Worm (Caenorhabditis elegans) whole organism, midembryonic: ENCODE measurements around the gene Y55F3BL.4.
A peak's percentile ranks its signal among the peaks of the same experiment; 100 is the strongest.

Source experiments
- T22C8.4 ChIP-seq: fragments of 200-800 bp; sonication (Bioruptor generic); IDR thresholded peaks from 2 replicates; pipeline ENCODE4 v1.3.6; 2022; ENCODE audit warnings: missing genetic modification characterization, missing compliant biosample characterization
- cog-1 ChIP-seq: sonication (generic microtip); optimal IDR thresholded peaks from 2 replicates; lab custom pipeline; 2016; ENCODE audit warnings: missing genetic modification characterization, missing compliant biosample characterization
- flt-1 ChIP-seq: fragments of 200-800 bp; sonication (Bioruptor generic); IDR thresholded peaks from 2 replicates; pipeline ENCODE4 v1.3.6; 2022; ENCODE audit warnings: missing genetic modification characterization, missing compliant biosample characterization
- klf-2 ChIP-seq: fragments of 200-800 bp; sonication (Bioruptor generic); conservative IDR thresholded peaks from 2 replicates; pipeline ENCODE4 v1.3.6; 2022; ENCODE audit warnings: missing genetic modification reagents, missing genetic modification characterization, missing compliant biosample characterization
- med-1 ChIP-seq: sonication (generic microtip); optimal IDR thresholded peaks from 2 replicates; lab custom pipeline; 2017; ENCODE audit warnings: missing genetic modification characterization, mild to moderate bottlenecking, missing compliant biosample characterization, antibody characterized with exemption, missing genetic modification reagents; ENCODE audit not compliant: insufficient read depth
- ref-1 ChIP-seq: fragments of 200-800 bp; sonication (Bioruptor generic); conservative IDR thresholded peaks from 2 replicates; pipeline ENCODE4 v1.3.6; 2022; ENCODE audit warnings: missing genetic modification reagents, missing genetic modification characterization, missing compliant biosample characterization
- tab-1 ChIP-seq: fragments of 200-800 bp; sonication (Bioruptor generic); IDR thresholded peaks from 2 replicates; pipeline ENCODE4 v1.3.6; 2022; ENCODE audit warnings: missing genetic modification characterization, missing compliant biosample characterization
- ztf-23 ChIP-seq: fragments of 200-800 bp; sonication (Bioruptor generic); IDR thresholded peaks from 2 replicates; pipeline ENCODE4 v1.3.6; 2022; ENCODE audit warnings: missing genetic modification reagents, missing genetic modification characterization, missing compliant biosample characterization
- ztf-29 ChIP-seq: fragments of 200-800 bp; sonication (Bioruptor generic); IDR thresholded peaks from 2 replicates; pipeline ENCODE4 v1.3.6; 2022; ENCODE audit warnings: missing genetic modification reagents, missing genetic modification characterization, missing compliant biosample characterization

Gene Y55F3BL.4

DNA sequence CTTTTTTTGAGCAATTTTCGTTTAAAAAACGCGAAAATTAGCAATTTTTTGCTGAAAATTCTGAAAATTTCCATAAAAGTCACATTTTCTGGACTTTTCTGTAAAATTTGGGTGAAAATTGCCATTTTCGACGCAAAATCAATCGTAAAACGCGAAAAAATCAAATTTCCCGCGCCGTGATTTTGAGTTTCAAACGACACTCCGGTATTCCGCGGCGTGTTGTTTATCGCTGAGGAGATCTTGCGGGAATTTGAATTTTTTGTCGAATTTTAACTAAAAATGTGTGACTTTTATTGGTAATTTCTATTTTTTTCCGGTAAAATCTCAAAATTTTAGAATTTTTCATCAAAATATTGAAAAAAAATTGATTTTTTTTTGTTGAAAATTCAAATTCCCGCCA, 3.7 kb upstream of the Y55F3BL.4 start:
- TF ChIP-seq T22C8.4 (GFP tag; lab: Robert Waterston, UW) (no peak), klf-2 (GFP tag; lab: Robert Waterston, UW) (no peak), med-1 (GFP tag; lab: Kevin White, UChicago) (no peak), cog-1 (no peak), flt-1 (GFP tag; lab: Robert Waterston, UW) (no peak), ztf-23 (no peak), ztf-29 (GFP tag; lab: Robert Waterston, UW) (no peak), tab-1 (no peak), ref-1 (GFP tag; lab: Robert Waterston, UW) (no peak)

DNA sequence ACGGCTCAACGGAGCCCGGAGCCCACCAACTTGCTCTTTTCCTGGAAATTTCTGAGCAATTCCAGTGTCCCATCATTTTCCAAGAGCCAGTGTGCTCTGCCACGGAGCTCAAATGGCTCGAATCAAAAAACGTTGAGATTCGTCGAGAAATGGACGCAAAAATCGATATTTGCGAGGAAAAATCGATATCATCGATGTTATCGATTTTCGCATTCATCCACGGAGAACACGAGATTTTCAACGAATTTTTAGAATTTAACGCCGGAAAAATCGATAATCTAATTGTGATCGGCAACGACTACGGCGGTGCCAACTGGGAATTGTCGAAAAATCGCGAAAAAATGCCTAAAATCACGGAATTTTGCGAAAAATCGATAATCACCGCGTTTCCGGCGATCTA, 791 bp downstream of the Y55F3BL.4 start:
- TF ChIP-seq T22C8.4 (GFP tag; lab: Robert Waterston, UW) (peak; percentile 59), med-1 (GFP tag; lab: Kevin White, UChicago) (no peak)

DNA sequence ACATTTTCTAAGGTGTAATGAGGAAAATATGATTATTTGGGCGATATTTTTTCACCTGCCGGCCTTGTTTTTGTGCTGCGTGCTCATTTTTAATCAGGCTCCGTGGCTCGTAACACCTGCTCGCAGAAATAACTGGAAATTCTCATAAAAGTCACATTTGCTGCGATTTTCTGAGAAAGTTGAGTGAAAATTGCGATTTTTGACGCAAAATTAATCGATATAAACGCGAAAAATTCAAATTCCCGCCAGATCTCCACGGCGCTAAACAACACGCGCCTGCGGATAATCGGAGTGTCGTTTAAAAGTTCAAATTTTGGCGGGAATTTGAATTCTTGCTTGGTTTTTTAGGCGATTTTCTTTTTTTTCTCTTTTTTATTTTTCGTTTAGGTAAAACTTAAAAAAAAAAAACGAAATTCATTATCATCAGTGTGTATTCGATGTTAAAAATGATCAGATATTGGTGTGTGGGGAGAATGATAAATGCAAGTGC, 2.2 kb downstream of the Y55F3BL.4 start, which contains the start of gene Y55F3BL.6:
Y55F3BL.6 (minus strand) TSS at position 51 of the 490 bp plus-strand sequence.
- no peak for TF ChIP-seq ztf-23
- TF ChIP-seq tab-1: no peak
- TF ChIP-seq klf-2 (GFP tag; lab: Robert Waterston, UW): no peak
- TF ChIP-seq cog-1: no peak
- TF ChIP-seq ztf-29 (GFP tag; lab: Robert Waterston, UW): no peak
- TF ChIP-seq ref-1 (GFP tag; lab: Robert Waterston, UW): no peak
- no peak for TF ChIP-seq med-1 (GFP tag; lab: Kevin White, UChicago)
- no peak for TF ChIP-seq T22C8.4 (GFP tag; lab: Robert Waterston, UW)
- no peak for TF ChIP-seq flt-1 (GFP tag; lab: Robert Waterston, UW)

DNA sequence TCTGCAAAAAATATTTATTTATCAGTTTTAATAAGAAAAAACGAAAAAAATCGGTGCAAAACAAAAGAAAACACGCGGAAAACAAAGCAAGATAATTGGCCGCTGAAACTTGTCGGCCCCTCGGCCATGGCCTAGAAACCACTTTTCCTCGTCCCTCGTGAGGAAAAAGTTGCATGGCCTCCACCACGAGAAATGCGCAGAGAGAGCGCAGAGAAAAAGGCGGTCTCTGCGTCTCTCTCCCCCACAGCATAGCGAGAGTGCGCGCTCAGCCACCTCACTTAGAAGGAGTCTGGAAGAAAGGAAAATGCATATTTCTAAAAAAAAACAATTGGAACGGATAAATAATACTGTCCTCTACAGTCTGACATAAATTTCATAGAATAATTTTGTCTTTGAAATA, 8.4 kb downstream of the Y55F3BL.4 start:
- 0 out of 2 replicates have a peak, but pooled peaks have one; percentile 65 for TF ChIP-seq tab-1
- peak; percentile 71; the same call in 1 of the 2 replicates for TF ChIP-seq flt-1 (GFP tag; lab: Robert Waterston, UW)
- peak; percentile 74 for TF ChIP-seq ztf-23
- peak; percentile 59; the same call in 1 of the 2 replicates for TF ChIP-seq klf-2 (GFP tag; lab: Robert Waterston, UW)

DNA sequence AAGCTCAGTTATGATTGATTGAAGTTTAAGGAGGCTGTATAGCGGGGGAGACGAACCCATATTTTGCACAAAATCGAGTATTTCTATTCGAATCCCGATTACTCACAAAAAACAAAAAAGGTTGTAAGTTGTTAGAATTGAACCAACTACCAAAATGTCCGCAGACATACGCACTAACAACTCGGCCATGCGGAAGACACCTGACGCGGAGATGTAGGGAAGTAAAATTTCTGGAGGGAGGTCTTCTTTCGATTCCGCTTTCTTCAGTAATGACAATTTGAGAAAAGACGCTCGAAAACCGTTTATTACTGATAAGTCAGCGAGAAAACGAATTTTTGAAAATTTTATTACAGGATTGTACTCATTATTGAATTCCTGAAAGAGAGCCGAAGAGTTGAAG, 13.0 kb downstream of the Y55F3BL.4 start:
- no peak for TF ChIP-seq klf-2 (GFP tag; lab: Robert Waterston, UW)
- no peak for TF ChIP-seq cog-1
- no peak for TF ChIP-seq ref-1 (GFP tag; lab: Robert Waterston, UW)
- no peak for TF ChIP-seq flt-1 (GFP tag; lab: Robert Waterston, UW)
- TF ChIP-seq ztf-23: no peak
- TF ChIP-seq tab-1: no peak
- no peak for TF ChIP-seq med-1 (GFP tag; lab: Kevin White, UChicago)
- no peak for TF ChIP-seq T22C8.4 (GFP tag; lab: Robert Waterston, UW)
- no peak for TF ChIP-seq ztf-29 (GFP tag; lab: Robert Waterston, UW)

DNA sequence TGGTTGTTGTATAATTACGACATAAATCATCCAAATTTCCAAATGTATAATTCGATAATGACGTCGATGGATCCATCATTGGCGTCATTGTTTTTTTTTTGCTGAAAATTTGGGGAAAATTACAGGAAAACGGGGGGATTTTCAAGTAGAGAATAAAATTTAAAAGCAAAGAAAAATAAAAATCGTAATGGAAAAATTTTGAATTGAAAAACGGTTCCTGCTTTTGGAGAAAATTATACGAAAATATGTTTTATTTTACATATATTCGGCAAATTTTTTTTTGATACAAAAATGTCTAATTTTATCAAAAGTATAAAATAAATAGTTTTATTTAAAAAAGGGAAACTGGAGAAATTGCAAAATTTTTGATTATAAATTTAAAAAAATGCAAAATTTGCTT, 20.0 kb downstream of the Y55F3BL.4 start, which contains the start of gene zipt-15:
zipt-15 (minus strand) TSS at position 101 of the 400 bp plus-strand sequence.
- TF ChIP-seq klf-2 (GFP tag; lab: Robert Waterston, UW) (no peak), T22C8.4 (GFP tag; lab: Robert Waterston, UW) (no peak), ztf-29 (GFP tag; lab: Robert Waterston, UW) (no peak), flt-1 (GFP tag; lab: Robert Waterston, UW) (no peak), ztf-23 (no peak), med-1 (GFP tag; lab: Kevin White, UChicago) (no peak), ref-1 (GFP tag; lab: Robert Waterston, UW) (no peak)

DNA sequence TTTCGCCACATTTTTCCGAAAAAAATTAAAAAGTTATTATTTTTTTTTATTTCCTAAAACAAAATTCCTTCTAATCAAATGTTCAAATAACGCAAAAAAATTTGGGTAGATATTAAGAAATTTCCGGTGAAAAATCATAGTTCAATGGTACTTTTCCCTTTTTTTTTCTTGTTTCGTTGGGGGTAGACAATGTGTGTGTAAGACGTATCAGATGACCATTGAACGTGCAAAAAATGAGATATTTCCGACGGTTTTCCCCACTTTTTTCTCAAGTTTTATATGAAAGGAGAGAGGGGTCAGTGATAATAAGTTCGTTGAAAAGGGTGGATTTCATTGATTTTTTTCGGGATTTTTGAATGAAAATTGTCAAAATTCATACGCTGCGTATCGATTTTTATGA, 21.2 kb downstream of the Y55F3BL.4 start:
- no peak for TF ChIP-seq T22C8.4 (GFP tag; lab: Robert Waterston, UW)
- no peak for TF ChIP-seq klf-2 (GFP tag; lab: Robert Waterston, UW)
- no peak for TF ChIP-seq cog-1
- no peak for TF ChIP-seq tab-1
- no peak for TF ChIP-seq ztf-29 (GFP tag; lab: Robert Waterston, UW)
- TF ChIP-seq ref-1 (GFP tag; lab: Robert Waterston, UW): no peak
- TF ChIP-seq flt-1 (GFP tag; lab: Robert Waterston, UW): no peak
- no peak for TF ChIP-seq med-1 (GFP tag; lab: Kevin White, UChicago)
- TF ChIP-seq ztf-23: no peak

DNA sequence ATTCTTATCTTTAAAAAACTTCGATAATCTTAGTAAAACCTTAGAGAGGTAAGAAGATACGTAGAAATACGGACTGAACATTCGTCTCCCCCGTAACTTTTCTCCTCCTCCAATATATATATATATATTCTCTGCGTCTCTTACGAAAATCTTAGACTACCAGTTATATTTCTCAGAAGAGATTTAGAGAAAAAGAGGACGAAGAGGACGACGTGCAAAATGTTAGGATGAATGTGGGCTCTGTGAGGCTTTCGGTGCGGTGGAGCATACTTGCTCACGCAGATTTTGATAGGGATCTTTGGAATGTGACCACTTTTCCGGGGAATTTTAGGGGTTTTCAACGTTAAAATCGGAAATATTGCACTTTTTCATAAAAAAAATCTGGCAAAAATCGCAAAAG, 23.5 kb downstream of the Y55F3BL.4 start:
- TF ChIP-seq cog-1: peak; percentile 67
- no peak for TF ChIP-seq ref-1 (GFP tag; lab: Robert Waterston, UW)
- no peak for TF ChIP-seq ztf-23
- TF ChIP-seq med-1 (GFP tag; lab: Kevin White, UChicago): no peak
- peak; percentile 54; the same call in 1 of the 2 replicates for TF ChIP-seq ztf-29 (GFP tag; lab: Robert Waterston, UW)

DNA sequence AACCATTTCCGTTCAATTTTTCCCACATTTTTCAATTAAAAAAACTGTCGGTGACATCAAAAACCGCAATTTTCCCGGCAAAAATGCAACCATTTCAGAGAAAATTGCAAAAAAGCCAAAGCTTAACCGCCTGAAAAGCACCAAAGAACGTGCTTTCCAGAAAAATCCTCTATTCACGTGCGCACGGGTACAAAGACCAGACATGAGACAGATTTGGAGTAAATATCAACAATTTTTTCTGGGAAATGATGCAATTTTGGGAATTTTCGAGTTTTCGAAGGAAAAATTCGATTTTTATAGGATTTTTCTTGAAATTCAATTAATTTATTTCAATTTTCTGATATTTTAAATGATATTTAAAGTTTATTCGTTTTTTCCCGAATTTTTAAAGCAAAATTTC, 24.2 kb downstream of the Y55F3BL.4 start:
- TF ChIP-seq klf-2 (GFP tag; lab: Robert Waterston, UW) (no peak), cog-1 (no peak), ref-1 (GFP tag; lab: Robert Waterston, UW) (no peak), med-1 (GFP tag; lab: Kevin White, UChicago) (no peak), ztf-29 (GFP tag; lab: Robert Waterston, UW) (no peak), tab-1 (no peak), T22C8.4 (GFP tag; lab: Robert Waterston, UW) (no peak)

DNA sequence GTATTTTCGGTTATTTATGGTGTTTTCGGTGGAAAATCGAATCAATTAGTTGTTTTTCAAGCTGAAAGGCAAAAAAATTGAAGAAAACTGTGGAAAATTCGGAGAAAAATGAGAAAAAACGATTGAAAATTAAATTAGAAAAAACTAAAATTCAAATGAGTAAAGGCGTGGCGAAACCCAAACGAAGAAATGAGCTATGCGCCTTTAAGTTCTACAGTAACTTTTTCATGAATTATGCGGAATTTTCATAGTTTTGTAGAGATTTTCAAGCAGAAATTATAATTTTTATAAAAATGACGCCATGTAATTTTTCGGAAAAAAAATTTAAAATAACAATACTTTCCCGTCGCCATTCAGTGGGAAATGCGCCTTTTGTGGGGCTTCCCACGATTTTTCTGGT, 24.8 kb downstream of the Y55F3BL.4 start:
- TF ChIP-seq tab-1: no peak
- no peak for TF ChIP-seq cog-1
- TF ChIP-seq med-1 (GFP tag; lab: Kevin White, UChicago): no peak
- TF ChIP-seq ref-1 (GFP tag; lab: Robert Waterston, UW): no peak
- TF ChIP-seq ztf-29 (GFP tag; lab: Robert Waterston, UW): no peak
- no peak for TF ChIP-seq klf-2 (GFP tag; lab: Robert Waterston, UW)
